Fruit fly (Drosophila melanogaster): Measurements from ENCODE around the gene CG4036.
A peak's percentile ranks its signal among the peaks of the same experiment; 100 is the strongest.

Gene CG4036

dm6 chr2L:9782176-9782581 is 8.5 kb upstream of the CG4036 start, which contains the start of gene IP3K1 (continued):
- TF ChIP-seq CG2875 (GFP tag; optimal IDR thresholded peaks at IDR 0.05) (peak; percentile 16), mld (GFP tag; IDR thresholded peaks at IDR 0.05; ENCODE audit: partially characterized antibody) (peak; percentile 49; the same call in 1 of the 3 replicates), chif (GFP tag; optimal IDR thresholded peaks at IDR 0.05) (no peak), Med (GFP tag) (peak; percentile 93), scrt (GFP tag; optimal IDR thresholded peaks at IDR 0.05) (peak; percentile 15), CG4730 (GFP tag; IDR thresholded peaks at IDR 0.05) (no peak), CG12155 (GFP tag; optimal IDR thresholded peaks at IDR 0.05) (no peak), Optix (GFP tag; IDR thresholded peaks at IDR 0.05) (no peak), CG4282 (GFP tag; optimal IDR thresholded peaks at IDR 0.05) (no peak), caup (GFP tag; optimal IDR thresholded peaks at IDR 0.05; ENCODE audit: severe bottlenecking) (peak; percentile 58), mirr (GFP tag; optimal IDR thresholded peaks at IDR 0.05) (peak; percentile 67), Hand (GFP tag; optimal IDR thresholded peaks at IDR 0.05) (peak; percentile 61), CG6854 (GFP tag; optimal IDR thresholded peaks at IDR 0.05) (peak; percentile 0), CG9817 (tag; optimal IDR thresholded peaks at IDR 0.05) (no peak), Chrac-16 (GFP tag; optimal IDR thresholded peaks at IDR 0.05) (no peak), CG1832 (GFP tag; optimal IDR thresholded peaks at IDR 0.05) (no peak), HHEX (GFP tag; optimal IDR thresholded peaks at IDR 0.05) (peak; percentile 37), CG12391 (tag; optimal IDR thresholded peaks at IDR 0.05) (no peak), prd (optimal IDR thresholded peaks at IDR 0.05) (no peak), prd (GFP tag; IDR thresholded peaks at IDR 0.05) (no peak), Meics (GFP tag; optimal IDR thresholded peaks at IDR 0.05) (peak; percentile 35), gcm2 (GFP tag; optimal IDR thresholded peaks at IDR 0.05) (no peak), CG15696 (tag; optimal IDR thresholded peaks at IDR 0.05) (no peak), CG10462 (GFP tag; optimal IDR thresholded peaks at IDR 0.05) (no peak), CG3163 (GFP tag; optimal IDR thresholded peaks at IDR 0.05) (no peak), Vsx1 (GFP tag; optimal IDR thresholded peaks at IDR 0.05) (peak; percentile 11), TFAM (GFP tag; optimal IDR thresholded peaks at IDR 0.05) (no peak), Atf6 (GFP tag; IDR thresholded peaks at IDR 0.05) (peak; percentile 59), ind (GFP tag; optimal IDR thresholded peaks at IDR 0.05) (no peak), CG9727 (GFP tag; optimal IDR thresholded peaks at IDR 0.05) (no peak), CG10543 (GFP tag; optimal IDR thresholded peaks at IDR 0.05) (peak; percentile 85), tgo (GFP tag; IDR thresholded peaks at IDR 0.05) (no peak; the same call in 2 of the 3 replicates), CG31365 (tag; optimal IDR thresholded peaks at IDR 0.05) (peak; percentile 24), crc (GFP tag; optimal IDR thresholded peaks at IDR 0.05) (no peak), Hmr (GFP tag; optimal IDR thresholded peaks at IDR 0.05) (peak; percentile 51), CG34224 (GFP tag; IDR thresholded peaks at IDR 0.05; ENCODE audit: partially characterized antibody) (peak; percentile 74), repo (GFP tag; optimal IDR thresholded peaks at IDR 0.05) (no peak), BtbVII (GFP tag; optimal IDR thresholded peaks at IDR 0.05) (peak; percentile 62), Bgb (GFP tag; IDR thresholded peaks at IDR 0.05; ENCODE audit: partially characterized antibody) (peak; percentile 71; the same call in 1 of the 2 replicates), Camta (GFP tag; optimal IDR thresholded peaks at IDR 0.05) (no peak), Lim3 (GFP tag; IDR thresholded peaks at IDR 0.05) (no peak), CG6791 (GFP tag; IDR thresholded peaks at IDR 0.05; ENCODE audit: partially characterized antibody) (peak; percentile 64; the same call in 1 of the 3 replicates), vnd (GFP tag; IDR thresholded peaks at IDR 0.05; ENCODE audit: partially characterized antibody) (no peak), CG1529 (GFP tag; optimal IDR thresholded peaks at IDR 0.05) (peak; percentile 13), CG17802 (tag; optimal IDR thresholded peaks at IDR 0.05) (no peak), Opbp (GFP tag; IDR thresholded peaks at IDR 0.05; ENCODE audit: partially characterized antibody) (0 out of 3 replicates have a peak, but pooled peaks have one; percentile 53), Hr39 (optimal IDR thresholded peaks at IDR 0.05) (no peak), dan (GFP tag; IDR thresholded peaks at IDR 0.05) (no peak), wek (GFP tag; optimal IDR thresholded peaks at IDR 0.05) (peak; percentile 24), CG11085 (GFP tag; IDR thresholded peaks at IDR 0.05) (no peak), CG43689 (GFP tag; IDR thresholded peaks at IDR 0.05) (no peak)

All from whole organism, embryonic.